Fruit fly (Drosophila melanogaster) whole organism, wandering third instar larva: ENCODE data around the gene Faa.

Source experiments
- N ChIP-seq: fragments of >200 bp; optimal IDR thresholded peaks from 2 replicates; lab custom pipeline; 2018; ENCODE audit warnings: missing biosample characterization, missing external identifiers, missing genetic modification characterization
- h ChIP-seq: fragments of 200-800 bp; sonication (Bioruptor generic); optimal IDR thresholded peaks from 3 replicates; lab custom pipeline; 2016; ENCODE audit warnings: missing biosample characterization, mild to moderate bottlenecking, missing genetic modification characterization
- lola ChIP-seq: fragments of >200 bp; optimal IDR thresholded peaks from 2 replicates; lab custom pipeline; 2017; ENCODE audit warnings: missing biosample characterization, missing genetic modification characterization

- no peak for TF ChIP-seq h (GFP tag; lab: Kevin White, UChicago)
- TF ChIP-seq lola (GFP tag; lab: Kevin White, UChicago): no peak
- no peak for TF ChIP-seq N (GFP tag; lab: Kevin White, UChicago)
Measured at dm6 chr3L:4103258-4104247, 29.8 kb upstream of the Faa start, which contains the start of gene Fit1.
